Fruit fly (Drosophila melanogaster) whole organism, prepupa: Measurements from ENCODE around the gene plh.

Experiments used
- CG11762 ChIP-seq: fragments of 200-800 bp; sonication (Bioruptor generic); optimal IDR thresholded peaks from 3 replicates; lab custom pipeline; 2016; ENCODE audit warnings: missing biosample characterization, missing genetic modification characterization; ENCODE audit not compliant: insufficient read depth
- CG15336 ChIP-seq: fragments of 200-800 bp; sonication (Bioruptor generic); IDR thresholded peaks from 2 replicates; pipeline ENCODE4 v1.3.6; 2022; ENCODE audit warnings: missing biosample characterization, missing genetic modification characterization
- CG8319 ChIP-seq: fragments of 200-800 bp; sonication (Bioruptor generic); optimal IDR thresholded peaks from 3 replicates; lab custom pipeline; 2016; ENCODE audit warnings: missing biosample characterization, missing genetic modification characterization
- CG8632 ChIP-seq: fragments of 200-800 bp; sonication (Bioruptor generic); optimal IDR thresholded peaks from 3 replicates; lab custom pipeline; 2016; ENCODE audit warnings: missing biosample characterization, missing genetic modification characterization
- Eip93F ChIP-seq: fragments of 200-800 bp; sonication (Bioruptor generic); optimal IDR thresholded peaks from 2 replicates; lab custom pipeline; 2016; ENCODE audit warnings: missing biosample characterization, mild to moderate bottlenecking, missing genetic modification characterization
- Smox ChIP-seq: fragments of 200-800 bp; sonication (Bioruptor generic); optimal IDR thresholded peaks from 3 replicates; lab custom pipeline; 2016; ENCODE audit warnings: missing biosample characterization, missing genetic modification characterization
- ss ChIP-seq, 2 experiments: fragments of 200-800 bp; sonication (Bioruptor generic); optimal IDR thresholded peaks; 2 replicates in 1 of 2; 3 replicates in 1 of 2; lab custom pipeline; 2017 to 2018; ENCODE audit warnings: mild to moderate bottlenecking in 2 of 2, missing biosample characterization in 2 of 2, missing genetic modification characterization in 2 of 2, moderate library complexity in 1 of 2

dm6 chr3R:5058328-5058866 lies 47.6 kb upstream of the plh start:
- TF ChIP-seq CG15336 (GFP tag; lab: Robert Waterston, UW) (no peak), CG8632 (GFP tag; lab: Kevin White, UChicago) (no peak), CG11762 (no peak), Eip93F (no peak), ss (GFP tag; optimal IDR thresholded peaks at IDR 0.05; lab: Kevin White, UChicago) (no peak), CG8319 (GFP tag; lab: Kevin White, UChicago) (no peak), Smox (no peak)
